Worm (Caenorhabditis elegans): Measurements from ENCODE around the gene Y62H9A.8.

Gene Y62H9A.8

ce11 chrX:11898040-11898439 lies 5.8 kb upstream of the Y62H9A.8 start, which contains the start of gene Y62H9A.9:
Gene Y62H9A.9, minus strand, starts transcription at chrX:11898140.
- TF ChIP-seq sea-1 (GFP tag; conservative IDR thresholded peaks at IDR 0.05) = no peak
- no peak for TF ChIP-seq pes-1 (GFP tag; IDR thresholded peaks at IDR 0.05)
- no peak for TF ChIP-seq ama-1 (optimal IDR thresholded peaks at IDR 0.05)
- TF ChIP-seq scrt-1 (GFP tag; IDR thresholded peaks at IDR 0.05) = no peak
- no peak for TF ChIP-seq aly-1 (tag; optimal IDR thresholded peaks at IDR 0.05)
- no peak for TF ChIP-seq B0310.2 (tag; optimal IDR thresholded peaks at IDR 0.05)
- no peak for TF ChIP-seq tbx-37 (GFP tag; conservative IDR thresholded peaks at IDR 0.05)
- no peak for TF ChIP-seq ets-7 (tag; optimal IDR thresholded peaks at IDR 0.05)
- no peak for TF ChIP-seq flt-1 (GFP tag; IDR thresholded peaks at IDR 0.05)

- TF ChIP-seq flt-1 (GFP tag; IDR thresholded peaks at IDR 0.05) = no peak
- TF ChIP-seq scrt-1 (GFP tag; IDR thresholded peaks at IDR 0.05) = no peak
- TF ChIP-seq sea-1 (GFP tag; conservative IDR thresholded peaks at IDR 0.05) = no peak
- no peak for TF ChIP-seq hmg-4 (GFP tag; optimal IDR thresholded peaks at IDR 0.05)
- no peak for TF ChIP-seq tbx-11 (GFP tag; IDR thresholded peaks at IDR 0.05)
- TF ChIP-seq B0310.2 (tag; optimal IDR thresholded peaks at IDR 0.05) = no peak
- TF ChIP-seq hnd-1 (tag; optimal IDR thresholded peaks at IDR 0.05) = no peak
- TF ChIP-seq aly-1 (tag; optimal IDR thresholded peaks at IDR 0.05) = no peak
- TF ChIP-seq ceh-36 (tag; optimal IDR thresholded peaks at IDR 0.05) = no peak
- TF ChIP-seq tbx-37 (GFP tag; conservative IDR thresholded peaks at IDR 0.05) = no peak
- no peak for TF ChIP-seq ets-7 (tag; optimal IDR thresholded peaks at IDR 0.05)
- no peak for TF ChIP-seq hmbx-1 (tag; optimal IDR thresholded peaks at IDR 0.05)
- no peak for TF ChIP-seq pes-1 (GFP tag; IDR thresholded peaks at IDR 0.05)
- no peak for TF ChIP-seq ama-1 (optimal IDR thresholded peaks at IDR 0.05)
- no peak for TF ChIP-seq ceh-13 (GFP tag; optimal IDR thresholded peaks at IDR 0.05)
- TF ChIP-seq tra-4 (tag; optimal IDR thresholded peaks at IDR 0.05) = no peak
- TF ChIP-seq F13C5.2 (tag; optimal IDR thresholded peaks at IDR 0.05) = no peak
These were observed 4.5 kb upstream of the Y62H9A.8 start for ce11 chrX:11896708-11897107.

- TF ChIP-seq ceh-13 (GFP tag; optimal IDR thresholded peaks at IDR 0.05) (no peak), hmg-4 (GFP tag; optimal IDR thresholded peaks at IDR 0.05) (no peak), tbx-37 (GFP tag; conservative IDR thresholded peaks at IDR 0.05) (no peak), B0310.2 (tag; optimal IDR thresholded peaks at IDR 0.05) (no peak), ama-1 (optimal IDR thresholded peaks at IDR 0.05) (no peak), tra-4 (tag; optimal IDR thresholded peaks at IDR 0.05) (no peak), F13C5.2 (tag; optimal IDR thresholded peaks at IDR 0.05) (no peak), ceh-36 (tag; optimal IDR thresholded peaks at IDR 0.05) (no peak), flt-1 (GFP tag; IDR thresholded peaks at IDR 0.05) (no peak), pes-1 (GFP tag; IDR thresholded peaks at IDR 0.05) (no peak), aly-1 (tag; optimal IDR thresholded peaks at IDR 0.05) (no peak), tbx-11 (GFP tag; IDR thresholded peaks at IDR 0.05) (no peak)
These were observed 6.7 kb downstream of the Y62H9A.8 start, which contains the start of gene Y62H9A.7 for ce11 chrX:11885577-11885976. Gene Y62H9A.7, minus strand, starts transcription at chrX:11885677.

ce11 chrX:11882800-11883199 lies 9.4 kb downstream of the Y62H9A.8 start, which contains the start of the genes Y62H9A.5 and ule-5:
Gene Y62H9A.5, minus strand, starts transcription at chrX:11882900.
Gene ule-5, plus strand, starts transcription at chrX:11883127.
- no peak for TF ChIP-seq B0310.2 (tag; optimal IDR thresholded peaks at IDR 0.05)
- TF ChIP-seq hmg-4 (GFP tag; optimal IDR thresholded peaks at IDR 0.05) = no peak
- TF ChIP-seq hmbx-1 (tag; optimal IDR thresholded peaks at IDR 0.05) = no peak
- no peak for TF ChIP-seq flt-1 (GFP tag; IDR thresholded peaks at IDR 0.05)
- TF ChIP-seq tbx-37 (GFP tag; conservative IDR thresholded peaks at IDR 0.05) = no peak
- no peak for TF ChIP-seq ama-1 (optimal IDR thresholded peaks at IDR 0.05)

- TF ChIP-seq F13C5.2 (tag; optimal IDR thresholded peaks at IDR 0.05) = no peak
- no peak for TF ChIP-seq scrt-1 (GFP tag; IDR thresholded peaks at IDR 0.05)
- no peak for TF ChIP-seq sea-1 (GFP tag; conservative IDR thresholded peaks at IDR 0.05)
- no peak for TF ChIP-seq ama-1 (optimal IDR thresholded peaks at IDR 0.05)
- TF ChIP-seq ets-7 (tag; optimal IDR thresholded peaks at IDR 0.05) = no peak
- no peak for TF ChIP-seq flt-1 (GFP tag; IDR thresholded peaks at IDR 0.05)
- TF ChIP-seq hmg-4 (GFP tag; optimal IDR thresholded peaks at IDR 0.05) = no peak
- no peak for TF ChIP-seq hmbx-1 (tag; optimal IDR thresholded peaks at IDR 0.05)
- TF ChIP-seq tbx-37 (GFP tag; conservative IDR thresholded peaks at IDR 0.05) = no peak
- TF ChIP-seq ceh-36 (tag; optimal IDR thresholded peaks at IDR 0.05) = no peak
- TF ChIP-seq hnd-1 (tag; optimal IDR thresholded peaks at IDR 0.05) = no peak
- TF ChIP-seq pes-1 (GFP tag; IDR thresholded peaks at IDR 0.05) = no peak
- TF ChIP-seq tbx-11 (GFP tag; IDR thresholded peaks at IDR 0.05) = no peak
- TF ChIP-seq aly-1 (tag; optimal IDR thresholded peaks at IDR 0.05) = no peak
- no peak for TF ChIP-seq B0310.2 (tag; optimal IDR thresholded peaks at IDR 0.05)
- no peak for TF ChIP-seq tra-4 (tag; optimal IDR thresholded peaks at IDR 0.05)
- TF ChIP-seq ceh-13 (GFP tag; optimal IDR thresholded peaks at IDR 0.05) = no peak
These were observed 12.4 kb downstream of the Y62H9A.8 start, which contains the start of the genes Y62H9A.3 and Y62H9A.4 for ce11 chrX:11879871-11880270. Gene Y62H9A.3, minus strand, starts transcription at chrX:11879971. Gene Y62H9A.4, plus strand, starts transcription at chrX:11880126.

- TF ChIP-seq scrt-1 (GFP tag; IDR thresholded peaks at IDR 0.05) (no peak), ceh-13 (GFP tag; optimal IDR thresholded peaks at IDR 0.05) (no peak), ama-1 (optimal IDR thresholded peaks at IDR 0.05) (no peak), B0310.2 (tag; optimal IDR thresholded peaks at IDR 0.05) (no peak), tbx-37 (GFP tag; conservative IDR thresholded peaks at IDR 0.05) (no peak), hnd-1 (tag; optimal IDR thresholded peaks at IDR 0.05) (no peak), tbx-11 (GFP tag; IDR thresholded peaks at IDR 0.05) (no peak), hmbx-1 (tag; optimal IDR thresholded peaks at IDR 0.05) (no peak), ceh-36 (tag; optimal IDR thresholded peaks at IDR 0.05) (no peak), tra-4 (tag; optimal IDR thresholded peaks at IDR 0.05) (no peak), hmg-4 (GFP tag; optimal IDR thresholded peaks at IDR 0.05) (no peak), pes-1 (GFP tag; IDR thresholded peaks at IDR 0.05) (no peak), sea-1 (GFP tag; conservative IDR thresholded peaks at IDR 0.05) (no peak), flt-1 (GFP tag; IDR thresholded peaks at IDR 0.05) (no peak)
These were observed 14.1 kb downstream of the Y62H9A.8 start, which contains the start of gene Y62H9A.2 for ce11 chrX:11878109-11878508. Gene Y62H9A.2, minus strand, starts transcription at chrX:11878209.

- TF ChIP-seq hmg-4 (GFP tag; optimal IDR thresholded peaks at IDR 0.05) (no peak), tra-4 (tag; optimal IDR thresholded peaks at IDR 0.05) (no peak)
These were observed 17.0 kb downstream of the Y62H9A.8 start, which contains the start of gene Y62H9A.1 for ce11 chrX:11875260-11875659. Gene Y62H9A.1, plus strand, starts transcription at chrX:11875541.
